Worm (Caenorhabditis elegans): ENCODE measurements around the gene D2024.4.

D2024.4 gene

ce11 chrIV:7276661-7277060 lies 45.6 kb downstream of the D2024.4 start, which contains the start of gene C06E4.2:
C06E4.2 (plus strand) TSS chrIV:7276961.
- TF ChIP-seq lir-3 (tag; optimal IDR thresholded peaks at IDR 0.05) (no peak), attf-4 (tag; optimal IDR thresholded peaks at IDR 0.05) (no peak), ama-1 (optimal IDR thresholded peaks at IDR 0.05) (no peak), hlh-30 (tag; optimal IDR thresholded peaks at IDR 0.05; ENCODE audit: insufficient read depth) (no peak), nhr-76 (tag; optimal IDR thresholded peaks at IDR 0.05) (no peak), daf-16 (GFP tag; optimal IDR thresholded peaks at IDR 0.05) (no peak), daf-16 (tag; optimal IDR thresholded peaks at IDR 0.05) (no peak), ZK546.5 (tag; optimal IDR thresholded peaks at IDR 0.05) (no peak), daf-12 (tag; optimal IDR thresholded peaks at IDR 0.05) (no peak), T20F7.1 (GFP tag; optimal IDR thresholded peaks at IDR 0.05) (no peak), egl-43 (GFP tag; IDR thresholded peaks at IDR 0.05) (no peak), ceh-44 (GFP tag; IDR thresholded peaks at IDR 0.05) (no peak), saeg-2 (GFP tag; IDR thresholded peaks at IDR 0.05) (no peak), ceh-82 (tag; optimal IDR thresholded peaks at IDR 0.05) (no peak), lin-1 (GFP tag; IDR thresholded peaks at IDR 0.05) (no peak), nhr-6 (tag; optimal IDR thresholded peaks at IDR 0.05) (no peak), madf-5 (GFP tag; IDR thresholded peaks at IDR 0.05) (no peak), sdz-12 (GFP tag; optimal IDR thresholded peaks at IDR 0.05) (no peak), ztf-11 (tag; optimal IDR thresholded peaks at IDR 0.05) (no peak), skn-1 (tag; optimal IDR thresholded peaks at IDR 0.05) (no peak)
